Fruit fly (Drosophila melanogaster) whole organism, embryonic: ENCODE results near the gene CG43800.

Experiments used
- ATbp ChIP-seq: fragments of 200-800 bp; sonication (Bioruptor generic); optimal IDR thresholded peaks from 2 replicates; lab custom pipeline; 2017; ENCODE audit warnings: missing biosample characterization, mild to moderate bottlenecking, missing genetic modification characterization, missing genetic modification reagents
- B-H1 ChIP-seq: fragments of 200-800 bp; sonication (Bioruptor generic); IDR thresholded peaks from 3 replicates; pipeline ENCODE4 v1.3.6; 2022; ENCODE audit warnings: missing biosample characterization, missing genetic modification characterization
- B-H2 ChIP-seq: fragments of 200-800 bp; sonication (Bioruptor generic); optimal IDR thresholded peaks from 2 replicates; lab custom pipeline; 2018; ENCODE audit warnings: missing biosample characterization, mild to moderate bottlenecking, missing genetic modification characterization
- CG10543 ChIP-seq: fragments of 200-800 bp; sonication (Bioruptor generic); optimal IDR thresholded peaks from 3 replicates; lab custom pipeline; 2017; ENCODE audit warnings: missing biosample characterization, mild to moderate bottlenecking, missing genetic modification characterization, moderate library complexity
- CG13296 ChIP-seq: fragments of 200-800 bp; sonication (Bioruptor generic); optimal IDR thresholded peaks from 3 replicates; lab custom pipeline; 2018; ENCODE audit warnings: missing biosample characterization, mild to moderate bottlenecking, missing genetic modification characterization
- CG13894 ChIP-seq: fragments of 200-800 bp; sonication (Bioruptor generic); optimal IDR thresholded peaks from 3 replicates; lab custom pipeline; 2018; ENCODE audit warnings: missing biosample characterization, mild to moderate bottlenecking, missing genetic modification characterization, moderate library complexity
- CG14014 ChIP-seq: fragments of 200-800 bp; sonication (Bioruptor generic); IDR thresholded peaks from 2 replicates; pipeline ENCODE4 v1.3.6; 2022; ENCODE audit warnings: missing biosample characterization, missing genetic modification characterization
- CG15479 ChIP-seq: fragments of 200-800 bp; sonication (Bioruptor generic); optimal IDR thresholded peaks from 3 replicates; lab custom pipeline; 2019; ENCODE audit warnings: missing biosample characterization, mild to moderate bottlenecking, missing genetic modification characterization, moderate library complexity
- CG17612 ChIP-seq: fragments of 200-800 bp; sonication (Bioruptor generic); IDR thresholded peaks from 2 replicates; pipeline ENCODE4 v1.3.6; 2022; ENCODE audit warnings: missing biosample characterization, missing genetic modification characterization
- CG18599 ChIP-seq: fragments of 200-800 bp; sonication (Bioruptor generic); optimal IDR thresholded peaks from 3 replicates; lab custom pipeline; 2017; ENCODE audit warnings: missing biosample characterization, missing genetic modification characterization, mild to moderate bottlenecking, moderate library complexity, missing genetic modification reagents
- CG2678 ChIP-seq: fragments of 200-800 bp; sonication (Bioruptor generic); optimal IDR thresholded peaks from 3 replicates; lab custom pipeline; 2019; ENCODE audit warnings: missing biosample characterization, mild to moderate bottlenecking, missing genetic modification characterization, moderate library complexity
- CG32532 ChIP-seq: fragments of 200-800 bp; sonication (Bioruptor generic); IDR thresholded peaks from 2 replicates; pipeline ENCODE4 v1.3.6; 2022; ENCODE audit warnings: missing biosample characterization, missing genetic modification characterization
- CG3281 ChIP-seq: fragments of 200-800 bp; sonication (Bioruptor generic); optimal IDR thresholded peaks from 3 replicates; lab custom pipeline; 2017; ENCODE audit warnings: missing biosample characterization, mild to moderate bottlenecking, missing genetic modification characterization
- CG33557 ChIP-seq: fragments of 200-800 bp; sonication (Bioruptor generic); optimal IDR thresholded peaks from 2 replicates; lab custom pipeline; 2019; ENCODE audit warnings: missing biosample characterization, mild to moderate bottlenecking, missing genetic modification characterization, moderate library complexity
- CG34376 ChIP-seq: fragments of 200-800 bp; sonication (Bioruptor generic); optimal IDR thresholded peaks from 2 replicates; lab custom pipeline; 2018; ENCODE audit warnings: missing biosample characterization, mild to moderate bottlenecking, missing genetic modification characterization
- CG5180 ChIP-seq: fragments of 200-800 bp; sonication (Bioruptor generic); optimal IDR thresholded peaks from 3 replicates; lab custom pipeline; 2017; ENCODE audit warnings: missing biosample characterization, missing genetic modification characterization, mild to moderate bottlenecking, moderate library complexity, missing genetic modification reagents
- CG8290 ChIP-seq, 3 experiments: fragments of 200-800 bp; sonication (Bioruptor generic); optimal IDR thresholded peaks; 2 replicates each; lab custom pipeline; 2016 to 2019; ENCODE audit warnings: missing biosample characterization in 3 of 3, missing genetic modification characterization in 3 of 3, mild to moderate bottlenecking in 2 of 3, moderate library complexity in 1 of 3
- Eip74EF ChIP-seq, 2 experiments: fragments of 200-800 bp in 1 of 2; fragments of >200 bp in 1 of 2; sonication (Bioruptor generic) in 1 of 2; optimal IDR thresholded peaks; 2 replicates each; lab custom pipeline; 2017 to 2019; ENCODE audit warnings: missing biosample characterization in 2 of 2, missing genetic modification characterization in 2 of 2, mild to moderate bottlenecking in 1 of 2, moderate library complexity in 1 of 2
- Ets65A ChIP-seq: fragments of 200-800 bp; sonication (Bioruptor generic); peaks from one replicate; lab custom pipeline; 2016; ENCODE audit warnings: missing biosample characterization, missing genetic modification characterization
- GATAe ChIP-seq: fragments of 200-800 bp; sonication (Bioruptor generic); conservative IDR thresholded peaks from 2 replicates; pipeline ENCODE4 v1.3.6; 2022; ENCODE audit warnings: missing biosample characterization, missing genetic modification characterization
- Hmx ChIP-seq: fragments of 200-800 bp; sonication (Bioruptor generic); optimal IDR thresholded peaks from 2 replicates; lab custom pipeline; 2016; ENCODE audit warnings: missing biosample characterization, missing genetic modification characterization
- Hr3 ChIP-seq: fragments of 200-800 bp; sonication (Bioruptor generic); optimal IDR thresholded peaks from 3 replicates; lab custom pipeline; 2016; ENCODE audit warnings: missing biosample characterization, missing genetic modification characterization
- Hr78 ChIP-seq, 2 experiments: fragments of 200-800 bp in 1 of 2; fragments of >200 bp in 1 of 2; sonication (Bioruptor generic) in 1 of 2; optimal IDR thresholded peaks; 2 replicates each; lab custom pipeline; 2017 to 2019; ENCODE audit warnings: missing biosample characterization in 2 of 2, missing genetic modification characterization in 2 of 2, mild to moderate bottlenecking in 1 of 2, moderate library complexity in 1 of 2
- Jarid2 ChIP-seq: fragments of 200-800 bp; sonication (Bioruptor generic); optimal IDR thresholded peaks from 3 replicates; lab custom pipeline; 2017; ENCODE audit warnings: mild to moderate bottlenecking, missing biosample characterization, missing genetic modification reagents, missing genetic modification characterization
- Kr ChIP-seq: fragments of 200-800 bp; sonication (Bioruptor generic); optimal IDR thresholded peaks from 2 replicates; lab custom pipeline; 2017; ENCODE audit warnings: missing biosample characterization, mild to moderate bottlenecking, missing genetic modification characterization
- Med ChIP-seq: fragments of 200-800 bp; sonication (Bioruptor generic); peaks from one replicate; lab custom pipeline; 2016; ENCODE audit warnings: missing biosample characterization, missing genetic modification characterization, mild to moderate bottlenecking, inconsistent platforms, moderate library complexity
- Trl ChIP-seq, 3 experiments: fragments of >200 bp in 2 of 3; fragments of 200-800 bp in 1 of 3; sonication (Bioruptor generic) in 1 of 3; optimal IDR thresholded peaks; 2 replicates in 1 of 3; 3 replicates in 2 of 3; lab custom pipeline; 2016 to 2017; ENCODE audit warnings: missing biosample characterization in 1 of 3, missing genetic modification characterization in 1 of 3
- cad ChIP-seq: fragments of >200 bp; optimal IDR thresholded peaks from 2 replicates; lab custom pipeline; 2017; ENCODE audit warnings: missing biosample characterization, missing genetic modification characterization
- cwo ChIP-seq: fragments of 200-800 bp; sonication (Bioruptor generic); optimal IDR thresholded peaks from 3 replicates; lab custom pipeline; 2017; ENCODE audit warnings: missing biosample characterization, missing genetic modification characterization, mild to moderate bottlenecking, moderate library complexity, missing genetic modification reagents
- exex ChIP-seq: fragments of 200-800 bp; sonication (Bioruptor generic); optimal IDR thresholded peaks from 4 replicates; lab custom pipeline; 2018; ENCODE audit warnings: missing biosample characterization, mild to moderate bottlenecking, missing genetic modification characterization, moderate library complexity
- fu2 ChIP-seq: fragments of 200-800 bp; sonication (Bioruptor generic); optimal IDR thresholded peaks from 2 replicates; lab custom pipeline; 2016; ENCODE audit warnings: missing biosample characterization, missing genetic modification characterization
- grn ChIP-seq: fragments of 200-800 bp; sonication (Bioruptor generic); optimal IDR thresholded peaks from 3 replicates; lab custom pipeline; 2017; ENCODE audit warnings: missing biosample characterization, missing genetic modification characterization
- hbn ChIP-seq: fragments of 200-800 bp; sonication (Bioruptor generic); IDR thresholded peaks from 2 replicates; pipeline ENCODE4 v1.3.6; 2022; ENCODE audit warnings: missing biosample characterization, missing genetic modification characterization; ENCODE audit not compliant: partially characterized antibody
- inv ChIP-seq: fragments of 200-800 bp; sonication (Bioruptor generic); IDR thresholded peaks from 2 replicates; pipeline ENCODE4 v1.3.6; 2022; ENCODE audit warnings: missing biosample characterization, missing genetic modification characterization; ENCODE audit not compliant: partially characterized antibody
- kah ChIP-seq: fragments of 200-800 bp; sonication (Bioruptor generic); optimal IDR thresholded peaks from 2 replicates; lab custom pipeline; 2018; ENCODE audit warnings: missing biosample characterization, mild to moderate bottlenecking, missing genetic modification characterization
- lab ChIP-seq: fragments of 200-800 bp; sonication (Bioruptor generic); optimal IDR thresholded peaks from 3 replicates; lab custom pipeline; 2017; ENCODE audit warnings: missing biosample characterization, missing genetic modification characterization, mild to moderate bottlenecking, moderate library complexity, missing genetic modification reagents
- mirr ChIP-seq: fragments of 200-800 bp; sonication (Bioruptor generic); optimal IDR thresholded peaks from 3 replicates; lab custom pipeline; 2018; ENCODE audit warnings: missing biosample characterization, mild to moderate bottlenecking, missing genetic modification characterization
- odd ChIP-seq: fragments of 200-800 bp; sonication (Bioruptor generic); optimal IDR thresholded peaks from 2 replicates; lab custom pipeline; 2017; ENCODE audit warnings: missing biosample characterization, mild to moderate bottlenecking, missing genetic modification characterization
- run ChIP-seq: fragments of 200-800 bp; sonication (Bioruptor generic); optimal IDR thresholded peaks from 3 replicates; lab custom pipeline; 2018; ENCODE audit warnings: missing biosample characterization, mild to moderate bottlenecking, missing genetic modification characterization
- scrt ChIP-seq: fragments of 200-800 bp; sonication (Bioruptor generic); optimal IDR thresholded peaks from 2 replicates; lab custom pipeline; 2018; ENCODE audit warnings: missing biosample characterization, mild to moderate bottlenecking, missing genetic modification characterization, moderate library complexity
- sd ChIP-seq: fragments of 200-800 bp; sonication (Bioruptor generic); optimal IDR thresholded peaks from 3 replicates; lab custom pipeline; 2018; ENCODE audit warnings: missing biosample characterization, mild to moderate bottlenecking, missing genetic modification characterization, moderate library complexity
- sob ChIP-seq: fragments of 200-800 bp; sonication (Bioruptor generic); IDR thresholded peaks from 2 replicates; pipeline ENCODE4 v1.3.6; 2022; ENCODE audit warnings: missing biosample characterization, missing genetic modification characterization
- sug ChIP-seq: fragments of 200-800 bp; optimal IDR thresholded peaks from 2 replicates; lab custom pipeline; 2019; ENCODE audit warnings: missing biosample characterization, mild to moderate bottlenecking, missing genetic modification characterization, moderate library complexity
- tll ChIP-seq, 2 experiments: fragments of 200-800 bp in 1 of 2; fragments of >200 bp in 1 of 2; sonication (Bioruptor generic) in 1 of 2; optimal IDR thresholded peaks; 2 replicates each; lab custom pipeline; 2017 to 2019; ENCODE audit warnings: missing biosample characterization in 2 of 2, missing genetic modification characterization in 2 of 2, mild to moderate bottlenecking in 1 of 2, moderate library complexity in 1 of 2
- toy ChIP-seq: fragments of 200-800 bp; sonication (Bioruptor generic); IDR thresholded peaks from 2 replicates; pipeline ENCODE4 v1.3.6; 2022; ENCODE audit warnings: missing biosample characterization, missing genetic modification characterization

Gene CG43800

dm6 chr2L:7219172-7219571 is 13.4 kb downstream of the CG43800 start (continued):
- TF ChIP-seq Trl (optimal IDR thresholded peaks at IDR 0.05; lab: Kevin White, UChicago) (peak; percentile 45 to 62), Trl (GFP tag; optimal IDR thresholded peaks at IDR 0.05; lab: Kevin White, UChicago) (no peak), fu2 (GFP tag; lab: Kevin White, UChicago) (no peak), Hr78 (GFP tag; optimal IDR thresholded peaks at IDR 0.05; lab: Kevin White, UChicago) (no peak), Hmx (no peak)

- TF ChIP-seq grn = peak; percentile 44
- TF ChIP-seq sd = peak; percentile 90
- no peak for TF ChIP-seq toy (GFP tag; lab: Robert Waterston, UW)
- no peak for TF ChIP-seq B-H1 (GFP tag; lab: Robert Waterston, UW)
- peak; percentile 38 for TF ChIP-seq B-H2 (GFP tag; lab: Kevin White, UChicago)
- no peak for TF ChIP-seq sob (GFP tag; lab: Robert Waterston, UW)
- peak; percentile 24 for TF ChIP-seq Ets65A
- TF ChIP-seq CG15479 (GFP tag; lab: Kevin White, UChicago) = peak; percentile 99
- peak; percentile 21 for TF ChIP-seq CG10543 (GFP tag; lab: Kevin White, UChicago)
- peak; percentile 98 for TF ChIP-seq exex (tag; lab: Kevin White, UChicago)
- no peak for TF ChIP-seq CG17612 (GFP tag; lab: Robert Waterston, UW)
- TF ChIP-seq run (tag; lab: Kevin White, UChicago) = no peak
- peak; percentile 98 for TF ChIP-seq sug (tag; lab: Kevin White, UChicago)
- 0 out of 2 replicates have a peak, but pooled peaks have one; percentile 24 for TF ChIP-seq GATAe (GFP tag; lab: Robert Waterston, UW)
- TF ChIP-seq CG13894 (tag; lab: Kevin White, UChicago) = peak; percentile 8
- no peak for TF ChIP-seq hbn (GFP tag; lab: Robert Waterston, UW)
- TF ChIP-seq Hr3 (GFP tag; lab: Kevin White, UChicago) = no peak
- TF ChIP-seq CG34376 (GFP tag; lab: Kevin White, UChicago) = peak; percentile 94
- TF ChIP-seq CG5180 (GFP tag; lab: Kevin White, UChicago) = no peak
- peak; percentile 25 for TF ChIP-seq cad (GFP tag; lab: Kevin White, UChicago)
- peak; percentile 2 for TF ChIP-seq CG3281 (GFP tag; lab: Kevin White, UChicago)
- peak; percentile 24 for TF ChIP-seq Kr
- TF ChIP-seq CG2678 (tag; lab: Kevin White, UChicago) = peak; percentile 1
- peak; percentile 95 for TF ChIP-seq mirr
- TF ChIP-seq CG18599 (GFP tag; lab: Kevin White, UChicago) = peak; percentile 39
- peak; percentile 28; the same call in 1 of the 2 replicates for TF ChIP-seq CG32532
- no peak for TF ChIP-seq Jarid2 (GFP tag; lab: Kevin White, UChicago)
- no peak for TF ChIP-seq CG8290 (GFP tag; optimal IDR thresholded peaks at IDR 0.05; lab: Kevin White, UChicago)
- TF ChIP-seq CG8290 (tag; optimal IDR thresholded peaks at IDR 0.05; lab: Kevin White, UChicago) = peak in 1 of 2 experiments; percentile 21
- TF ChIP-seq CG33557 (GFP tag; lab: Kevin White, UChicago) = no peak
- peak in 1 of 2 experiments; percentile 50 for TF ChIP-seq tll (GFP tag; optimal IDR thresholded peaks at IDR 0.05; lab: Kevin White, UChicago)
- peak; percentile 52 for TF ChIP-seq Med (GFP tag; lab: Kevin White, UChicago)
- TF ChIP-seq CG13296 (GFP tag; lab: Kevin White, UChicago) = peak; percentile 25
- TF ChIP-seq, all 482 proteins: peak for 22
These were observed 14.7 kb downstream of the CG43800 start for dm6 chr2L:7217931-7218330.

- TF ChIP-seq cwo (GFP tag; lab: Kevin White, UChicago) (peak; percentile 25), Eip74EF (GFP tag; optimal IDR thresholded peaks at IDR 0.05; lab: Kevin White, UChicago) (peak in 1 of 2 experiments; percentile 73), odd (peak; percentile 5), CG8290 (GFP tag; optimal IDR thresholded peaks at IDR 0.05; lab: Kevin White, UChicago) (no peak), CG8290 (tag; optimal IDR thresholded peaks at IDR 0.05; lab: Kevin White, UChicago) (peak in 1 of 2 experiments; percentile 4), lab (GFP tag; lab: Kevin White, UChicago) (peak; percentile 30), kah (peak; percentile 29), Hr3 (GFP tag; lab: Kevin White, UChicago) (no peak), CG14014 (GFP tag; lab: Robert Waterston, UW) (peak; percentile 23; the same call in 1 of the 2 replicates), CG10543 (GFP tag; lab: Kevin White, UChicago) (peak; percentile 42), sd (peak; percentile 31), Med (GFP tag; lab: Kevin White, UChicago) (peak; percentile 77), CG18599 (GFP tag; lab: Kevin White, UChicago) (peak; percentile 46), scrt (GFP tag; lab: Kevin White, UChicago) (peak; percentile 51), inv (GFP tag; lab: Robert Waterston, UW) (no peak), ATbp (no peak)
These were observed 15.6 kb downstream of the CG43800 start for dm6 chr2L:7217059-7217458.
